Worm (Caenorhabditis elegans): ENCODE data around the gene T01B7.13.

- TF ChIP-seq Y53F4B.3 (GFP tag; IDR thresholded peaks at IDR 0.05), result no peak
- no peak for TF ChIP-seq somi-1 (GFP tag; optimal IDR thresholded peaks at IDR 0.05)
- no peak for TF ChIP-seq F55B11.4 (tag; optimal IDR thresholded peaks at IDR 0.05; ENCODE audit: borderline replicate concordance, insufficient read depth)
- no peak for TF ChIP-seq let-526 (GFP tag; IDR thresholded peaks at IDR 0.05)
These were observed 28.4 kb downstream of the T01B7.13 start, which contains the start of gene mak-1 for ce11 chrII:8743379-8744173.

Data from whole organism, young adult.